Worm (Caenorhabditis elegans) whole organism, young adult: Measurements from ENCODE around the gene srh-220.
A peak's percentile ranks its signal among the peaks of the same experiment; 100 is the strongest.

Experiments
- B0019.2 ChIP-seq: fragments of 200-800 bp; sonication (Bioruptor generic); conservative IDR thresholded peaks from 2 replicates; pipeline ENCODE4 v1.3.6; 2022; ENCODE audit warnings: missing genetic modification reagents, missing genetic modification characterization, missing compliant biosample characterization
- B0035.1 ChIP-seq: sonication (generic microtip); optimal IDR thresholded peaks from 2 replicates; lab custom pipeline; 2016; ENCODE audit warnings: missing genetic modification characterization, mild to moderate bottlenecking, missing compliant biosample characterization, missing genotype, missing genetic modification reagents
- B0336.3 ChIP-seq: fragments of 200-800 bp; sonication (Bioruptor generic); IDR thresholded peaks from 2 replicates; pipeline ENCODE4 v1.3.6; 2022; ENCODE audit warnings: missing genetic modification characterization, missing compliant biosample characterization
- C06A6.2 ChIP-seq: fragments of 200-800 bp; sonication (Bioruptor generic); conservative IDR thresholded peaks from 2 replicates; pipeline ENCODE4 v1.3.6; 2022; ENCODE audit warnings: missing genetic modification characterization, missing compliant biosample characterization
- C17E4.6 ChIP-seq: fragments of 200-800 bp; sonication (Bioruptor generic); IDR thresholded peaks from 2 replicates; pipeline ENCODE4 v1.3.6; 2022; ENCODE audit warnings: missing genetic modification reagents, missing genetic modification characterization, missing compliant biosample characterization
- F10E7.11 ChIP-seq: sonication (generic microtip); optimal IDR thresholded peaks from 2 replicates; lab custom pipeline; 2017; ENCODE audit warnings: mild to moderate bottlenecking, missing genetic modification characterization, moderate library complexity, missing compliant biosample characterization
- F33H1.4 ChIP-seq: fragments of 200-800 bp; sonication (Bioruptor generic); IDR thresholded peaks from 2 replicates; pipeline ENCODE4 v1.3.6; 2022; ENCODE audit warnings: missing genetic modification reagents, missing genetic modification characterization, missing compliant biosample characterization
- F39B2.1 ChIP-seq: fragments of 200-800 bp; sonication (Bioruptor generic); IDR thresholded peaks from 2 replicates; pipeline ENCODE4 v1.3.6; 2022; ENCODE audit warnings: missing genetic modification reagents, missing genetic modification characterization, missing compliant biosample characterization
- F49E8.2 ChIP-seq: sonication (generic microtip); optimal IDR thresholded peaks from 3 replicates; lab custom pipeline; 2017; ENCODE audit warnings: missing genetic modification characterization, mild to moderate bottlenecking, missing compliant biosample characterization, antibody characterized with exemption, moderate library complexity; ENCODE audit not compliant: insufficient read depth
- F55B11.4 ChIP-seq: sonication (generic microtip); optimal IDR thresholded peaks from 2 replicates; lab custom pipeline; 2016; ENCODE audit warnings: missing compliant biosample characterization, missing genetic modification characterization, borderline replicate concordance; ENCODE audit not compliant: insufficient read depth
- F57A8.1 ChIP-seq: fragments of 200-800 bp; sonication (Bioruptor generic); optimal IDR thresholded peaks from 2 replicates; lab custom pipeline; 2018; ENCODE audit warnings: mild to moderate bottlenecking, missing genetic modification characterization, moderate library complexity, missing compliant biosample characterization
- F57C9.4 ChIP-seq: sonication (generic microtip); optimal IDR thresholded peaks from 2 replicates; lab custom pipeline; 2017; ENCODE audit warnings: mild to moderate bottlenecking, missing genetic modification characterization, missing compliant biosample characterization
- T07F8.4 ChIP-seq: sonication (generic microtip); optimal IDR thresholded peaks from 2 replicates; lab custom pipeline; 2016; ENCODE audit warnings: mild to moderate bottlenecking, missing genetic modification characterization, moderate library complexity, missing compliant biosample characterization
- Y53G8AR.9 ChIP-seq: fragments of 200-800 bp; sonication (Bioruptor generic); conservative IDR thresholded peaks from 2 replicates; pipeline ENCODE4 v1.3.6; 2022; ENCODE audit warnings: missing genetic modification reagents, missing genetic modification characterization, missing compliant biosample characterization
- Y79H2A.3 ChIP-seq: fragments of 200-800 bp; sonication (Bioruptor generic); conservative IDR thresholded peaks from 2 replicates; pipeline ENCODE4 v1.3.6; 2022; ENCODE audit warnings: missing genetic modification reagents, missing genetic modification characterization, missing compliant biosample characterization
- Y95B8A.8 ChIP-seq: fragments of 200-800 bp; sonication (Bioruptor generic); IDR thresholded peaks from 2 replicates; pipeline ENCODE4 v1.3.6; 2022; ENCODE audit warnings: missing genetic modification reagents, missing genetic modification characterization, missing compliant biosample characterization
- akir-1 ChIP-seq: fragments of 200-800 bp; sonication (Bioruptor generic); optimal IDR thresholded peaks from 2 replicates; lab custom pipeline; 2018; ENCODE audit warnings: mild to moderate bottlenecking, missing genetic modification characterization, moderate library complexity, missing compliant biosample characterization
- atf-7 ChIP-seq: sonication (generic microtip); optimal IDR thresholded peaks from 2 replicates; lab custom pipeline; 2017; ENCODE audit warnings: mild to moderate bottlenecking, missing genetic modification characterization, missing compliant biosample characterization
- athp-1 ChIP-seq: sonication (generic microtip); optimal IDR thresholded peaks from 2 replicates; lab custom pipeline; 2017; ENCODE audit warnings: mild to moderate bottlenecking, missing genetic modification characterization, missing compliant biosample characterization
- attf-3 ChIP-seq: fragments of 200-800 bp; sonication (Bioruptor generic); conservative IDR thresholded peaks from 2 replicates; pipeline ENCODE4 v1.3.6; 2022; ENCODE audit warnings: missing genetic modification reagents, missing genetic modification characterization, missing compliant biosample characterization
- attf-5 ChIP-seq: fragments of 200-800 bp; sonication (Bioruptor generic); optimal IDR thresholded peaks from 2 replicates; lab custom pipeline; 2018; ENCODE audit warnings: mild to moderate bottlenecking, missing genetic modification characterization, missing compliant biosample characterization
- cebp-1 ChIP-seq, 2 experiments: fragments of 200-800 bp in 1 of 2; sonication (Bioruptor generic) in 1 of 2; sonication (generic microtip) in 1 of 2; IDR thresholded peaks in 1 of 2; optimal IDR thresholded peaks in 1 of 2; 2 replicates each; pipeline versions ENCODE4 v1.3.6 to Lab custom; 2017 to 2022; ENCODE audit warnings: missing compliant biosample characterization in 2 of 2, missing genetic modification characterization in 2 of 2, mild to moderate bottlenecking in 1 of 2, missing genetic modification reagents in 1 of 2, moderate library complexity in 1 of 2
- cebp-2 ChIP-seq: fragments of 200-800 bp; sonication (Bioruptor generic); IDR thresholded peaks from 2 replicates; pipeline ENCODE4 v1.3.6; 2022; ENCODE audit warnings: missing genetic modification characterization, missing compliant biosample characterization
- ceh-27 ChIP-seq: fragments of 200-800 bp; sonication (Bioruptor generic); optimal IDR thresholded peaks from 2 replicates; lab custom pipeline; 2018; ENCODE audit warnings: mild to moderate bottlenecking, missing genetic modification characterization, moderate library complexity, missing compliant biosample characterization
- ceh-91 ChIP-seq: fragments of 200-800 bp; sonication (Bioruptor generic); IDR thresholded peaks from 2 replicates; pipeline ENCODE4 v1.3.6; 2022; ENCODE audit warnings: missing genetic modification reagents, missing genetic modification characterization, missing compliant biosample characterization
- chd-7 ChIP-seq: sonication (generic microtip); optimal IDR thresholded peaks from 2 replicates; lab custom pipeline; 2016; ENCODE audit warnings: mild to moderate bottlenecking, missing genetic modification characterization, moderate library complexity, missing compliant biosample characterization
- die-1 ChIP-seq: sonication (generic microtip); optimal IDR thresholded peaks from 2 replicates; lab custom pipeline; 2016; ENCODE audit warnings: missing genotype, mild to moderate bottlenecking, missing genetic modification characterization, missing compliant biosample characterization
- dpl-1 ChIP-seq: fragments of 150-350 bp; optimal IDR thresholded peaks from 2 replicates; lab custom pipeline; 2014; ENCODE audit warnings: missing biosample characterization, missing genetic modification reagents, missing genetic modification characterization
- efl-1 ChIP-seq: fragments of 150-350 bp; optimal IDR thresholded peaks from 2 replicates; lab custom pipeline; 2014; ENCODE audit warnings: missing biosample characterization, missing genetic modification reagents, missing genetic modification characterization
- egl-44 ChIP-seq: fragments of 200-800 bp; sonication (Bioruptor generic); IDR thresholded peaks from 2 replicates; pipeline ENCODE4 v1.3.6; 2022; ENCODE audit warnings: missing genetic modification reagents, missing genetic modification characterization, missing compliant biosample characterization
- hlh-26 ChIP-seq: fragments of 200-800 bp; sonication (Bioruptor generic); conservative IDR thresholded peaks from 2 replicates; pipeline ENCODE4 v1.3.6; 2022; ENCODE audit warnings: missing genetic modification reagents, missing genetic modification characterization, missing compliant biosample characterization
- hmg-20 ChIP-seq: fragments of 200-800 bp; sonication (Bioruptor generic); IDR thresholded peaks from 2 replicates; pipeline ENCODE4 v1.3.6; 2022; ENCODE audit warnings: missing genetic modification reagents, missing genetic modification characterization, missing compliant biosample characterization
- hrde-1 ChIP-seq: sonication (generic microtip); optimal IDR thresholded peaks from 2 replicates; lab custom pipeline; 2016; ENCODE audit warnings: missing genetic modification characterization, mild to moderate bottlenecking, missing compliant biosample characterization, moderate library complexity, missing genotype, missing genetic modification reagents, borderline replicate concordance
- lag-1 ChIP-seq: fragments of 200-800 bp; sonication (Bioruptor generic); IDR thresholded peaks from 2 replicates; pipeline ENCODE4 v1.3.6; 2022; ENCODE audit warnings: missing genetic modification reagents, missing genetic modification characterization, missing compliant biosample characterization
- lin-54 ChIP-seq: fragments of 200-800 bp; sonication (Bioruptor generic); optimal IDR thresholded peaks from 2 replicates; lab custom pipeline; 2018; ENCODE audit warnings: mild to moderate bottlenecking, missing genetic modification characterization, missing compliant biosample characterization
- madf-10 ChIP-seq: sonication (generic microtip); optimal IDR thresholded peaks from 2 replicates; lab custom pipeline; 2016; ENCODE audit warnings: mild to moderate bottlenecking, missing genetic modification characterization, missing compliant biosample characterization
- madf-8 ChIP-seq: fragments of 200-800 bp; sonication (Bioruptor generic); conservative IDR thresholded peaks from 2 replicates; pipeline ENCODE4 v1.3.6; 2022; ENCODE audit warnings: missing genetic modification reagents, missing genetic modification characterization, missing compliant biosample characterization
- nfya-2 ChIP-seq: fragments of 200-800 bp; sonication (Bioruptor generic); IDR thresholded peaks from 2 replicates; pipeline ENCODE4 v1.3.6; 2022; ENCODE audit warnings: missing genetic modification reagents, missing genetic modification characterization, missing compliant biosample characterization
- nhr-179 ChIP-seq: sonication (generic microtip); optimal IDR thresholded peaks from 2 replicates; lab custom pipeline; 2016; ENCODE audit warnings: mild to moderate bottlenecking, missing genetic modification characterization, missing compliant biosample characterization
- nhr-27 ChIP-seq: fragments of 200-800 bp; sonication (Bioruptor generic); optimal IDR thresholded peaks from 2 replicates; lab custom pipeline; 2018; ENCODE audit warnings: mild to moderate bottlenecking, missing genetic modification characterization, moderate library complexity, missing compliant biosample characterization
- nhr-80 ChIP-seq: sonication (generic microtip); optimal IDR thresholded peaks from 2 replicates; lab custom pipeline; 2016; ENCODE audit warnings: missing genetic modification characterization, missing compliant biosample characterization
- snpc-1.3 ChIP-seq: sonication (generic microtip); optimal IDR thresholded peaks from 2 replicates; lab custom pipeline; 2017; ENCODE audit warnings: missing genetic modification characterization, mild to moderate bottlenecking, missing compliant biosample characterization, antibody characterized with exemption, moderate library complexity, missing genotype, missing genetic modification reagents; ENCODE audit not compliant: insufficient read depth
- somi-1 ChIP-seq: fragments of 200-800 bp; sonication (Bioruptor generic); optimal IDR thresholded peaks from 2 replicates; lab custom pipeline; 2018; ENCODE audit warnings: mild to moderate bottlenecking, missing genetic modification characterization, missing compliant biosample characterization
- unc-62 ChIP-seq: fragments of 150-350 bp; optimal IDR thresholded peaks from 2 replicates; lab custom pipeline; 2014; ENCODE audit warnings: missing biosample characterization, missing genetic modification reagents, missing genetic modification characterization
- zfh-2 ChIP-seq: fragments of 200-800 bp; sonication (Bioruptor generic); conservative IDR thresholded peaks from 2 replicates; pipeline ENCODE4 v1.3.6; 2022; ENCODE audit warnings: missing genetic modification reagents, missing genetic modification characterization, missing compliant biosample characterization
- zim-3 ChIP-seq: sonication (generic microtip); optimal IDR thresholded peaks from 2 replicates; lab custom pipeline; 2017; ENCODE audit warnings: mild to moderate bottlenecking, missing genetic modification characterization, moderate library complexity, missing compliant biosample characterization
- ztf-26 ChIP-seq: sonication (generic microtip); optimal IDR thresholded peaks from 2 replicates; lab custom pipeline; 2017; ENCODE audit warnings: missing genetic modification characterization, missing compliant biosample characterization
- ztf-28 ChIP-seq: fragments of 200-800 bp; sonication (Bioruptor generic); IDR thresholded peaks from 2 replicates; pipeline ENCODE4 v1.3.6; 2022; ENCODE audit warnings: missing genetic modification reagents, missing genetic modification characterization, missing compliant biosample characterization

The srh-220 gene

DNA sequence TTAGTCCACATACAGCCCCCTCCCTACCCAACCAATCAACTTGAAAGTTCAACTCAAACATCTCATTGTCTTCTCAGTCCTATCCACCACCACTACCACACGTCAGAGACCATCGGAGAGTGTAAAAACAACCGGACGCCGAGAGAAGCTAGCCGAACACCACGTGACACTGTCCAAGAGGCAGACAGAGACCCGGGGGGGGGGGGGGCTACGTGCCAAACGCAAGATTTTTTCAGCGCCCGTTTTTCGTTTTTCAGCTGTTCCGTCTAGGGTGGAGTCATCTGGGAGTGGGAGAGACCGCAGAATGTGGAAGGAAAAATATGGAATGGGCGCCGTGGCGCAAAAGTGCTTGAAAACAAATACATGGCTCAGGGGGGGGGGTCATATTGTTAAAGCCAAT lies 48.1 kb upstream of the srh-220 start (continued):
- TF ChIP-seq Y79H2A.3 (GFP tag; lab: Robert Waterston, UW) (no peak), akir-1 (GFP tag; lab: Kevin White, UChicago) (no peak), zfh-2 (GFP tag; lab: Robert Waterston, UW) (peak; percentile 94), T07F8.4 (no peak), chd-7 (tag; lab: Kevin White, UChicago) (peak; percentile 75), nhr-80 (tag; lab: Kevin White, UChicago) (no peak), hrde-1 (tag; lab: Kevin White, UChicago) (no peak), attf-3 (GFP tag; lab: Robert Waterston, UW) (no peak), efl-1 (GFP tag; lab: Kevin White, UChicago) (no peak), madf-8 (no peak), C17E4.6 (GFP tag; lab: Robert Waterston, UW) (no peak), C06A6.2 (GFP tag; lab: Robert Waterston, UW) (0 out of 2 replicates have a peak, but pooled peaks have one; percentile 37), nfya-2 (GFP tag; lab: Robert Waterston, UW) (no peak), Y53G8AR.9 (GFP tag; lab: Robert Waterston, UW) (no peak), B0019.2 (GFP tag; lab: Robert Waterston, UW) (no peak), athp-1 (no peak), ztf-28 (GFP tag; lab: Robert Waterston, UW) (no peak), egl-44 (GFP tag; lab: Robert Waterston, UW) (0 out of 2 replicates have a peak, but pooled peaks have one; percentile 29), nhr-179 (tag; lab: Kevin White, UChicago) (no peak), attf-5 (GFP tag; lab: Kevin White, UChicago) (peak; percentile 50), hlh-26 (no peak), F55B11.4 (tag; lab: Kevin White, UChicago) (no peak), madf-10 (tag; lab: Kevin White, UChicago) (no peak), hmg-20 (GFP tag; lab: Robert Waterston, UW) (no peak), lin-54 (GFP tag; lab: Kevin White, UChicago) (peak; percentile 12), dpl-1 (GFP tag; lab: Kevin White, UChicago) (no peak), lag-1 (GFP tag; lab: Robert Waterston, UW) (no peak), zim-3 (no peak), F49E8.2 (tag; lab: Kevin White, UChicago) (no peak), F39B2.1 (GFP tag; lab: Robert Waterston, UW) (no peak), ztf-26 (tag; lab: Kevin White, UChicago) (no peak), cebp-2 (GFP tag; lab: Robert Waterston, UW) (no peak), atf-7 (tag; lab: Kevin White, UChicago) (no peak), Y95B8A.8 (GFP tag; lab: Robert Waterston, UW) (no peak), F57C9.4 (tag; lab: Kevin White, UChicago) (no peak), cebp-1 (GFP tag; IDR thresholded peaks at IDR 0.05; lab: Robert Waterston, UW) (no peak), cebp-1 (tag; optimal IDR thresholded peaks at IDR 0.05; lab: Kevin White, UChicago) (peak; percentile 68), somi-1 (GFP tag; lab: Kevin White, UChicago) (peak; percentile 72), ceh-91 (GFP tag; lab: Robert Waterston, UW) (no peak), F10E7.11 (no peak), die-1 (no peak), ceh-27 (GFP tag; lab: Kevin White, UChicago) (peak; percentile 77), nhr-27 (tag; lab: Kevin White, UChicago) (no peak), snpc-1.3 (tag; lab: Kevin White, UChicago) (no peak), F57A8.1 (no peak), unc-62 (GFP tag; lab: Kevin White, UChicago) (no peak), B0336.3 (GFP tag; lab: Robert Waterston, UW) (0 out of 2 replicates have a peak, but pooled peaks have one; percentile 32), F33H1.4 (GFP tag; lab: Robert Waterston, UW) (no peak), B0035.1 (tag; lab: Kevin White, UChicago) (no peak)
